Fruit fly (Drosophila melanogaster) whole organism, embryonic: ENCODE data around the gene CG33268.

Experiments
- Abd-B ChIP-seq: fragments of 200-800 bp; sonication (Bioruptor generic); optimal IDR thresholded peaks from 2 replicates; lab custom pipeline; 2018; ENCODE audit warnings: missing biosample characterization, mild to moderate bottlenecking, missing genetic modification characterization, moderate library complexity
- CG12071 ChIP-seq: fragments of 200-800 bp; sonication (Bioruptor generic); optimal IDR thresholded peaks from 3 replicates; lab custom pipeline; 2018; ENCODE audit warnings: missing biosample characterization, mild to moderate bottlenecking, missing genetic modification characterization
- CG12769 ChIP-seq: fragments of 200-800 bp; sonication (Bioruptor generic); optimal IDR thresholded peaks from 2 replicates; lab custom pipeline; 2019; ENCODE audit warnings: missing biosample characterization, mild to moderate bottlenecking, missing genetic modification characterization, moderate library complexity
- CG17361 ChIP-seq: fragments of 200-800 bp; sonication (Bioruptor generic); IDR thresholded peaks from 3 replicates; pipeline ENCODE4 v1.3.6; 2022; ENCODE audit warnings: missing biosample characterization, missing genetic modification characterization
- CG17802 ChIP-seq: fragments of 200-800 bp; sonication (Bioruptor generic); optimal IDR thresholded peaks from 2 replicates; lab custom pipeline; 2018; ENCODE audit warnings: missing biosample characterization, mild to moderate bottlenecking, missing genetic modification characterization, moderate library complexity
- CG1792 ChIP-seq: fragments of 200-800 bp; sonication (Bioruptor generic); optimal IDR thresholded peaks from 2 replicates; lab custom pipeline; 2016; ENCODE audit warnings: missing biosample characterization, missing genetic modification characterization
- CG2202 ChIP-seq: fragments of 200-800 bp; sonication (Bioruptor generic); optimal IDR thresholded peaks from 2 replicates; lab custom pipeline; 2018; ENCODE audit warnings: missing biosample characterization, mild to moderate bottlenecking, missing genetic modification characterization
- CG2889 ChIP-seq: fragments of 200-800 bp; sonication (Bioruptor generic); IDR thresholded peaks from 3 replicates; pipeline ENCODE4 v1.3.6; 2022; ENCODE audit warnings: missing biosample characterization, missing genetic modification characterization
- CG3163 ChIP-seq: fragments of 200-800 bp; sonication (Bioruptor generic); optimal IDR thresholded peaks from 3 replicates; lab custom pipeline; 2016; ENCODE audit warnings: missing biosample characterization, missing genetic modification characterization
- CG32767 ChIP-seq: fragments of 200-800 bp; sonication (Bioruptor generic); IDR thresholded peaks from 2 replicates; pipeline ENCODE4 v1.3.6; 2022; ENCODE audit warnings: missing biosample characterization, missing genetic modification characterization
- CG34422 ChIP-seq: fragments of 200-800 bp; sonication (Bioruptor generic); IDR thresholded peaks from 3 replicates; pipeline ENCODE4 v1.3.6; 2022; ENCODE audit warnings: missing biosample characterization, missing genetic modification characterization
- CG6689 ChIP-seq: fragments of 200-800 bp; sonication (Bioruptor generic); IDR thresholded peaks from 2 replicates; pipeline ENCODE4 v1.3.6; 2022; ENCODE audit warnings: missing biosample characterization, missing genetic modification characterization
- CG7357 ChIP-seq: fragments of 200-800 bp; sonication (Bioruptor generic); IDR thresholded peaks from 3 replicates; pipeline ENCODE4 v1.3.6; 2022; ENCODE audit warnings: missing biosample characterization, missing genetic modification characterization
- CG7928 ChIP-seq: fragments of 200-800 bp; sonication (Bioruptor generic); optimal IDR thresholded peaks from 2 replicates; lab custom pipeline; 2017; ENCODE audit warnings: missing biosample characterization, mild to moderate bottlenecking, missing genetic modification characterization
- CG9215 ChIP-seq: fragments of 200-800 bp; sonication (Bioruptor generic); IDR thresholded peaks from 2 replicates; pipeline ENCODE4 v1.3.6; 2022; ENCODE audit warnings: missing biosample characterization, missing genetic modification characterization
- CG9609 ChIP-seq: fragments of 200-800 bp; sonication (Bioruptor generic); optimal IDR thresholded peaks from 3 replicates; lab custom pipeline; 2016; ENCODE audit warnings: missing biosample characterization, missing genetic modification characterization
- Chrac-16 ChIP-seq: fragments of 200-800 bp; sonication (Bioruptor generic); optimal IDR thresholded peaks from 3 replicates; lab custom pipeline; 2016; ENCODE audit warnings: missing biosample characterization, missing genetic modification characterization
- D19B ChIP-seq: fragments of 200-800 bp; sonication (Bioruptor generic); optimal IDR thresholded peaks from 2 replicates; lab custom pipeline; 2017; ENCODE audit warnings: missing biosample characterization, mild to moderate bottlenecking, missing genetic modification characterization
- Deaf1 ChIP-seq: fragments of 200-800 bp; optimal IDR thresholded peaks from 3 replicates; lab custom pipeline; 2019; ENCODE audit warnings: missing biosample characterization, mild to moderate bottlenecking, missing genetic modification characterization, moderate library complexity
- Eip74EF ChIP-seq, 2 experiments: fragments of 200-800 bp in 1 of 2; fragments of >200 bp in 1 of 2; sonication (Bioruptor generic) in 1 of 2; optimal IDR thresholded peaks; 2 replicates each; lab custom pipeline; 2017 to 2019; ENCODE audit warnings: missing biosample characterization in 2 of 2, missing genetic modification characterization in 2 of 2, mild to moderate bottlenecking in 1 of 2, moderate library complexity in 1 of 2
- Ets65A ChIP-seq: fragments of 200-800 bp; sonication (Bioruptor generic); peaks from one replicate; lab custom pipeline; 2016; ENCODE audit warnings: missing biosample characterization, missing genetic modification characterization
- Hsf ChIP-seq: fragments of 200-800 bp; sonication (Bioruptor generic); optimal IDR thresholded peaks from 3 replicates; lab custom pipeline; 2016; ENCODE audit warnings: missing biosample characterization, missing genetic modification characterization
- Meics ChIP-seq: fragments of 200-800 bp; sonication (Bioruptor generic); optimal IDR thresholded peaks from 2 replicates; lab custom pipeline; 2017; ENCODE audit warnings: missing biosample characterization, mild to moderate bottlenecking, missing genetic modification characterization
- Myb ChIP-seq: fragments of 200-800 bp; sonication (Bioruptor generic); optimal IDR thresholded peaks from 2 replicates; lab custom pipeline; 2016; ENCODE audit warnings: missing biosample characterization, missing genetic modification characterization
- Poxn ChIP-seq: fragments of 200-800 bp; sonication (Bioruptor generic); IDR thresholded peaks from 2 replicates; pipeline ENCODE4 v1.3.6; 2022; ENCODE audit warnings: missing biosample characterization, missing genetic modification characterization
- Trl ChIP-seq, 3 experiments: fragments of >200 bp in 2 of 3; fragments of 200-800 bp in 1 of 3; sonication (Bioruptor generic) in 1 of 3; optimal IDR thresholded peaks; 2 replicates in 1 of 3; 3 replicates in 2 of 3; lab custom pipeline; 2016 to 2017; ENCODE audit warnings: missing biosample characterization in 1 of 3, missing genetic modification characterization in 1 of 3
- Xrp1 ChIP-seq: fragments of 200-800 bp; sonication (Bioruptor generic); IDR thresholded peaks from 2 replicates; pipeline ENCODE4 v1.3.6; 2022; ENCODE audit warnings: missing biosample characterization, missing genetic modification characterization
- abd-A ChIP-seq: fragments of 200-800 bp; sonication (Bioruptor generic); optimal IDR thresholded peaks from 3 replicates; lab custom pipeline; 2019; ENCODE audit warnings: missing biosample characterization, mild to moderate bottlenecking, missing genetic modification characterization, moderate library complexity
- bab2 ChIP-seq: fragments of 200-800 bp; sonication (Bioruptor generic); optimal IDR thresholded peaks from 2 replicates; lab custom pipeline; 2016; ENCODE audit warnings: missing biosample characterization, missing genetic modification characterization
- cg ChIP-seq: fragments of 200-800 bp; sonication (Bioruptor generic); optimal IDR thresholded peaks from 3 replicates; lab custom pipeline; 2019; ENCODE audit warnings: missing biosample characterization, mild to moderate bottlenecking, missing genetic modification characterization, moderate library complexity
- chinmo ChIP-seq: fragments of 200-800 bp; sonication (Bioruptor generic); IDR thresholded peaks from 4 replicates; pipeline ENCODE4 v1.3.6; 2022; ENCODE audit warnings: missing biosample characterization, missing genetic modification characterization; ENCODE audit not compliant: partially characterized antibody
- crol ChIP-seq: fragments of 200-800 bp; sonication (Bioruptor generic); IDR thresholded peaks from 2 replicates; pipeline ENCODE4 v1.3.6; 2022; ENCODE audit warnings: missing biosample characterization, missing genetic modification characterization
- dimm ChIP-seq: fragments of 200-800 bp; sonication (Bioruptor generic); IDR thresholded peaks from 2 replicates; pipeline ENCODE4 v1.3.6; 2022; ENCODE audit warnings: missing biosample characterization, missing genetic modification characterization
- ems ChIP-seq: fragments of 200-800 bp; sonication (Bioruptor generic); optimal IDR thresholded peaks from 3 replicates; lab custom pipeline; 2016; ENCODE audit warnings: missing biosample characterization, missing genetic modification characterization
- esg ChIP-seq: fragments of 200-800 bp; sonication (Bioruptor generic); conservative IDR thresholded peaks from 2 replicates; pipeline ENCODE4 v1.3.6; 2022; ENCODE audit warnings: missing biosample characterization, missing genetic modification characterization
- gfzf ChIP-seq: fragments of 200-800 bp; sonication (Bioruptor generic); optimal IDR thresholded peaks from 2 replicates; lab custom pipeline; 2016; ENCODE audit warnings: missing biosample characterization, mild to moderate bottlenecking, missing genetic modification characterization, moderate library complexity
- hb ChIP-seq: fragments of 200-800 bp; sonication (Bioruptor generic); IDR thresholded peaks from 3 replicates; pipeline ENCODE4 v1.3.6; 2022; ENCODE audit warnings: missing biosample characterization, missing genetic modification characterization; ENCODE audit not compliant: partially characterized antibody
- kay ChIP-seq: fragments of 200-800 bp; sonication (Bioruptor generic); optimal IDR thresholded peaks from 2 replicates; lab custom pipeline; 2016; ENCODE audit warnings: missing biosample characterization, missing genetic modification characterization
- pb ChIP-seq: fragments of 200-800 bp; sonication (Bioruptor generic); optimal IDR thresholded peaks from 3 replicates; lab custom pipeline; 2016; ENCODE audit warnings: missing biosample characterization, missing genetic modification characterization
- sens ChIP-seq: fragments of 200-800 bp; sonication (Bioruptor generic); peaks from one replicate; lab custom pipeline; 2016; ENCODE audit warnings: missing biosample characterization, missing genetic modification characterization
- tap ChIP-seq: fragments of 200-800 bp; optimal IDR thresholded peaks from 3 replicates; lab custom pipeline; 2019; ENCODE audit warnings: missing biosample characterization, mild to moderate bottlenecking, missing genetic modification characterization, moderate library complexity

CG33268 gene

DNA sequence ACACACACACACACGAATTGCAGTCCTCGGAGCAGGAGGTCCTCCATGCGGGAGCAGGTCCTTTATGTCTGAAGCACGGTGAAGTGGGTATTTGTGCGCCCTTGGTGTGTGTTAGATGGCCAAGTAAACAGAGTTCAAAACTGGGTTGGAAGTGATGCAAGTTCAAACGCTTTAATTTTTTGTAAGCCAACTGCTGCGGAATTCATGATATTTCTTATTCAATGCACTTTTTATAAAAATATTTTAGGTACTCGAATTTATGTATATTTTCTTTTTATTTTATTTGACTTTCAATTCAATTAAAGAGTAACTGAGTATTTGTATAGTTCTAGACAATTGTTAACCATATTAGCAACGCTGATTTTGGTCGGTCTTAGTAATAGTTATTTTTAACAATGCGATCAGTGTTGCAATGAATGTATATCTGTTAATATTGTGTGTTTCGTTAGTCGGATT, 9.0 kb upstream of the CG33268 start, which contains the start of the genes CG14137 and CG46394:
CG14137 (minus strand) TSS at position 101 of the 456 bp plus-strand sequence.
CG46394 (plus strand) TSS at position 406 of the 456 bp plus-strand sequence.
- TF ChIP-seq CG1792 (no peak), CG2889 (GFP tag; lab: Robert Waterston, UW) (0 out of 3 replicates have a peak, but pooled peaks have one; percentile 3), Hsf (GFP tag; lab: Kevin White, UChicago) (no peak), CG12071 (GFP tag; lab: Kevin White, UChicago) (no peak), CG9609 (GFP tag; lab: Kevin White, UChicago) (no peak), pb (GFP tag; lab: Kevin White, UChicago) (no peak), kay (GFP tag; lab: Kevin White, UChicago) (no peak)

DNA sequence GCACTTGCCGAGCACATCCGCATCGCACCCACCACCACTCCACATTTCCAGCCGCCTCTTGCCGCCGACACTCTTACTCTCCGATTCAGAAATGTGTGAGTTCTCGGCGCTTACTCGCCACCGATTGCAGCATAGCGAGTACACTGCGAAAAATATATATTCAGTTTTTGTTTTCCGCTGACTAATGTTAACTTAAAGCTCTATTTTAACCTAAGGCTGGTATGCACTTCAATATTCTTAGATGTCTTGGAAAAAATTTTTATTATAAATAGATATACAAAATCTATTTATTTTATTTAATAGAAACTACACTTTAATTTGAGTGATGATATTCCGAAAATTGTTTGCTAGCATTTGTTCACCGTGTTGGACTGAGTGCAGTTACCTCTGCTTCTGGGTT, 8.2 kb upstream of the CG33268 start:
- TF ChIP-seq D19B (GFP tag; lab: Kevin White, UChicago) (no peak), Eip74EF (GFP tag; optimal IDR thresholded peaks at IDR 0.05; lab: Kevin White, UChicago) (no peak), Chrac-16 (no peak)
- TF ChIP-seq, all 482 proteins: peak for 0

DNA sequence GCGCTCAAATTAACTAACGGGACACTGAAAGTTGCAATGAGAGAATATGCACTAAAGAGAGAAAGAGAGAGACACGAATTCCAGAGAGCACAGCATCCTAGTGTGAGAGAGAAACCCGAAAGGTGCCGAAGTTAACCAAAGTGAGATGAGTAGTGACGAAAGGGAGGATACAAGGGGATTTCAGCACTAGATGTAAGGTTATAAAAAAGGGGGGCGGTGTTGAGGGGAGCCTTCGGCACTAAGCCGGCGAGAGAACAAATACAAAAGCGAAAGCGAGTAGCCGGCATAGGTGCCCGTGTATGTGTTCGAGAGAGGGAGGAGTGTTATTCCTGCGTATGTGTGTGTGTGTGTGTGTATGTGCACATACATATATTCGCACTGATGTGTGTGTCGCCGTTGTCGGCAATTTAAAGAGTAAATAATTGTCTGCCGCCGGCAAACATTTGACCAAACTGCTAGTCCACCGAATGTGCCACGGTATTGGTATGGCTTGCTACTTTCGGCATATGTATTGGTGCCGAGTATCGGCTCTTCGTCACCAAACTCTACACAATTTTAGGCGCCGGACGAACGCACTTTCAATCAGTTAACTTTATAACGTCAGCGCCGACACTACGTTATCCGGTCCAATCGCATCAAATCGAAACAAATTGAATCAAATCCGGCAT, 5.7 kb upstream of the CG33268 start, which contains the start of gene CG7368:
CG7368 (plus strand) TSS at position 618 of the 668 bp plus-strand sequence.
- TF ChIP-seq ems (GFP tag; lab: Kevin White, UChicago): no peak
- TF ChIP-seq Meics (GFP tag; lab: Kevin White, UChicago): peak; percentile 79
- peak; percentile 19 for TF ChIP-seq CG3163 (GFP tag; lab: Kevin White, UChicago)
- peak; percentile 96 for TF ChIP-seq Deaf1 (tag; lab: Kevin White, UChicago)
- TF ChIP-seq Trl (optimal IDR thresholded peaks at IDR 0.05; lab: Kevin White, UChicago): peak; percentile 36 to 71
- no peak for TF ChIP-seq Trl (GFP tag; optimal IDR thresholded peaks at IDR 0.05; lab: Kevin White, UChicago)
- TF ChIP-seq gfzf (GFP tag; lab: Kevin White, UChicago): no peak
- peak; percentile 43 for TF ChIP-seq Ets65A (GFP tag; lab: Kevin White, UChicago)
- TF ChIP-seq chinmo (GFP tag; lab: Robert Waterston, UW): peak; percentile 58; the same call in 1 of the 4 replicates
- peak; percentile 47 for TF ChIP-seq abd-A
- TF ChIP-seq CG2202: no peak
- TF ChIP-seq hb (GFP tag; lab: Robert Waterston, UW): peak; percentile 34; the same call in 1 of the 3 replicates
- peak; percentile 41; the same call in 1 of the 3 replicates for TF ChIP-seq CG34422 (GFP tag; lab: Robert Waterston, UW)
- TF ChIP-seq crol (GFP tag; lab: Robert Waterston, UW): peak; percentile 83
- no peak for TF ChIP-seq CG17802
- no peak for TF ChIP-seq CG32767 (GFP tag; lab: Robert Waterston, UW)
- peak; percentile 30 for TF ChIP-seq cg
- TF ChIP-seq sens (GFP tag; lab: Kevin White, UChicago): peak; percentile 24

dm6 chr3L:11593778-11594177, 2.7 kb upstream of the CG33268 start:
- TF ChIP-seq CG7357 (GFP tag; lab: Robert Waterston, UW) (no peak), CG12769 (tag; lab: Kevin White, UChicago) (no peak), CG6689 (GFP tag; lab: Robert Waterston, UW) (no peak), Abd-B (GFP tag; lab: Kevin White, UChicago) (no peak), Xrp1 (GFP tag; lab: Robert Waterston, UW) (no peak), bab2 (no peak), CG7928 (GFP tag; lab: Kevin White, UChicago) (no peak), Myb (GFP tag; lab: Kevin White, UChicago) (no peak), CG17361 (GFP tag; lab: Robert Waterston, UW) (no peak), dimm (GFP tag; lab: Robert Waterston, UW) (no peak), CG9215 (GFP tag; lab: Robert Waterston, UW) (no peak), Poxn (GFP tag; lab: Robert Waterston, UW) (no peak), tap (tag; lab: Kevin White, UChicago) (no peak), esg (no peak)
